Worm (Caenorhabditis elegans): ENCODE results near the gene Y42H9AR.4.

Gene Y42H9AR.4

DNA sequence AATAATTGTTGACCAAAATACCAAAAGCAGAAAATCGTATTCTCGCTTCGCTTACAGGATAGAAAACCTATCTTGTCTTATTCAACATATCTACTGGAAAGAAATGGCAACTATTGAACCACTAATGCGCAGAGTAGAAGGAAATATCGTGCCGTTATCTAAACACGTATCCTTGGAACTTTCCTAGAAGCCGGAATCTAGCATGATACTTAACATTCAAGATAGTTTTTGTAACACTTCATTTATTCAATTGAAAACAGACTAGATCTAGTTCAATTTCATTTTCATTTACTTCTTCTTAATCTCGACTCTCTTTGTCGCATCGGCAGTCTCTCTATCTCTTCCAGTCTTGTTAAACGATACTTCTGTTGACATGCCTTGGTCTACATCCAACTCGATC is 42.9 kb upstream of the Y42H9AR.4 start:
- TF ChIP-seq mep-1 (tag; optimal IDR thresholded peaks at IDR 0.05) (no peak), nhr-28 (tag; optimal IDR thresholded peaks at IDR 0.05) (no peak), unc-39 (tag; optimal IDR thresholded peaks at IDR 0.05) (no peak), ceh-83 (GFP tag; optimal IDR thresholded peaks at IDR 0.05) (no peak), nhr-76 (tag; optimal IDR thresholded peaks at IDR 0.05) (no peak), cnd-1 (tag; optimal IDR thresholded peaks at IDR 0.05) (no peak), nhr-2 (tag; optimal IDR thresholded peaks at IDR 0.05) (no peak), lin-13 (tag; optimal IDR thresholded peaks at IDR 0.05) (no peak), ham-2 (GFP tag; optimal IDR thresholded peaks at IDR 0.05) (no peak), drap-1 (GFP tag; optimal IDR thresholded peaks at IDR 0.05) (no peak)

DNA sequence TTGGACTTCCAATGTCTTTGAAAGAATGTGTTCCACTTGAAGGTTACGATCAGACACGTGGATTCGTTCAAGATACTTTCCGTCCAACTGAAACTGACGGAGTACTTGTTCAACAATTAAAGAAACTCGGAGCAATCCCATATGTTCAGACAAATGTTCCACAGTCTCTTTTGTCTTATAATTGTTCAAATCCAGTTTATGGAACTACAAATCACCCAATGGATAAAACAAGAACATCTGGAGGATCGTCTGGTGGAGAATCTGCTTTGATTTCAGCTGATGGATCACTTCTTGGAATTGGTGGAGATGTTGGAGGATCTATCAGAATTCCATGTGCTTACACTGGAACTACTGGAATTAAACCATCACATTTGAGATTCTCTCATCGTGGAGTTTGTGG is 41.1 kb upstream of the Y42H9AR.4 start:
- no peak for TF ChIP-seq sptf-1 (tag; optimal IDR thresholded peaks at IDR 0.05)
- TF ChIP-seq drap-1 (GFP tag; optimal IDR thresholded peaks at IDR 0.05), result no peak
- TF ChIP-seq unc-120 (tag; optimal IDR thresholded peaks at IDR 0.05; ENCODE audit: poor library complexity, severe bottlenecking), result no peak
- TF ChIP-seq ceh-83 (GFP tag; optimal IDR thresholded peaks at IDR 0.05), result no peak
- TF ChIP-seq tbx-8 (GFP tag; optimal IDR thresholded peaks at IDR 0.05), result no peak
- no peak for TF ChIP-seq mab-5 (tag; optimal IDR thresholded peaks at IDR 0.05)
- TF ChIP-seq ceh-43 (GFP tag; optimal IDR thresholded peaks at IDR 0.05), result no peak
- TF ChIP-seq unc-39 (tag; optimal IDR thresholded peaks at IDR 0.05), result no peak
- TF ChIP-seq lin-13 (tag; optimal IDR thresholded peaks at IDR 0.05), result no peak
- no peak for TF ChIP-seq hlh-1 (tag; optimal IDR thresholded peaks at IDR 0.05)
- no peak for TF ChIP-seq ces-1 (GFP tag; optimal IDR thresholded peaks at IDR 0.05)
- TF ChIP-seq lin-32 (GFP tag; optimal IDR thresholded peaks at IDR 0.05), result no peak
- no peak for TF ChIP-seq nhr-76 (tag; optimal IDR thresholded peaks at IDR 0.05)
- no peak for TF ChIP-seq mep-1 (tag; optimal IDR thresholded peaks at IDR 0.05)
- TF ChIP-seq pha-4 (tag; optimal IDR thresholded peaks at IDR 0.05), result no peak
- no peak for TF ChIP-seq sem-2 (GFP tag; optimal IDR thresholded peaks at IDR 0.05)
- TF ChIP-seq mls-2 (tag; optimal IDR thresholded peaks at IDR 0.05), result no peak
- no peak for TF ChIP-seq blmp-1 (tag; optimal IDR thresholded peaks at IDR 0.05)

DNA sequence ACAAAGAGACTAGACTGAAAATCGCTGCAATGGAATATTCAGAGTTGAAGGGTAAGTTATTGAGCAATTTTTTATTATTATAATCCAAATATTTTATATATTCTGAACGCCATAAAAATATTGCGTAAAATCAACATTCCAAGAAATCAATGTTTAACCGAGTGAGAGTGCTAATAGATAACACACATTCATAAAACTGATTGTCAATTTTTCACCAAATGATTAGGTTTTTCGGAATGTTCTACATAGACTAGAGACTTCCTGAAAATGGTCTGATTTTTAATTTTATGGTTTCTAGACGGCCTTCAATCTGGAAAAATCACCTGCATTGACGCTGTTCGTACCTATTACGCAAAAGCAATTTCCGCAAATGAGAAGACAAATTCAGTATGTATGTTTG is 40.7 kb upstream of the Y42H9AR.4 start:
- TF ChIP-seq drap-1 (GFP tag; optimal IDR thresholded peaks at IDR 0.05) (no peak), mls-2 (tag; optimal IDR thresholded peaks at IDR 0.05) (no peak), ceh-43 (GFP tag; optimal IDR thresholded peaks at IDR 0.05) (no peak), cnd-1 (tag; optimal IDR thresholded peaks at IDR 0.05) (no peak), unc-120 (tag; optimal IDR thresholded peaks at IDR 0.05; ENCODE audit: poor library complexity, severe bottlenecking) (no peak), snpc-4 (tag; optimal IDR thresholded peaks at IDR 0.05) (no peak)

DNA sequence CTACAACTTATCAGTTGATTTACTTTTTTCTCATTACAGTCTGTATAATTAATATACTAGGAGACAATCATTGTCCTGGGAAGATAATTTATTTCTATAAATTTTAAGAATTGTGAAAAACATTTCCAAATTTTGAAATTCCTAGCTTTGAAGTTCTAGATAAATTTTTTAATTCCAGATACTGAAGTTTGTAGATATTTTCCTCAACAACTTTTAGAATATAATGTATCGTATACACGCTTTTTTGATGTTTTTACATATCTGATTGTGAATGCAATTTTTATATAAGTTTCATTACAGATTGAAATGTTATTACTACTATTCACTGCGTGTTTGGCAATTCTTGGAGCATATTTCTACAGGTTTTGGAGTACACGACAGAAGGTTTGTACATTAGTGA is 40.1 kb upstream of the Y42H9AR.4 start, which contains the start of gene faah-2:
faah-2 (plus strand) TSS at position 301 of the 400 bp plus-strand sequence.
- no peak for TF ChIP-seq lsy-2 (tag; optimal IDR thresholded peaks at IDR 0.05)
- TF ChIP-seq mls-2 (tag; optimal IDR thresholded peaks at IDR 0.05), result no peak
- no peak for TF ChIP-seq lin-13 (tag; optimal IDR thresholded peaks at IDR 0.05)
- no peak for TF ChIP-seq pha-4 (tag; optimal IDR thresholded peaks at IDR 0.05)
- no peak for TF ChIP-seq unc-39 (tag; optimal IDR thresholded peaks at IDR 0.05)
- no peak for TF ChIP-seq nhr-12 (tag; optimal IDR thresholded peaks at IDR 0.05)
- no peak for TF ChIP-seq bed-3 (GFP tag; optimal IDR thresholded peaks at IDR 0.05)
- TF ChIP-seq drap-1 (GFP tag; optimal IDR thresholded peaks at IDR 0.05), result no peak
- no peak for TF ChIP-seq sptf-1 (tag; optimal IDR thresholded peaks at IDR 0.05)
- TF ChIP-seq ham-2 (GFP tag; optimal IDR thresholded peaks at IDR 0.05), result no peak
- no peak for TF ChIP-seq elt-3 (tag; optimal IDR thresholded peaks at IDR 0.05)
- no peak for TF ChIP-seq nhr-2 (tag; optimal IDR thresholded peaks at IDR 0.05)
- TF ChIP-seq snpc-4 (tag; optimal IDR thresholded peaks at IDR 0.05), result no peak
- TF ChIP-seq blmp-1 (tag; optimal IDR thresholded peaks at IDR 0.05), result no peak
- no peak for TF ChIP-seq lin-32 (GFP tag; optimal IDR thresholded peaks at IDR 0.05)
- no peak for TF ChIP-seq hlh-1 (tag; optimal IDR thresholded peaks at IDR 0.05)
- no peak for TF ChIP-seq elt-1 (tag; optimal IDR thresholded peaks at IDR 0.05; ENCODE audit: borderline replicate concordance, insufficient read depth)
- TF ChIP-seq cnd-1 (tag; optimal IDR thresholded peaks at IDR 0.05), result no peak
- no peak for TF ChIP-seq unc-62 (GFP tag; optimal IDR thresholded peaks at IDR 0.05)
- no peak for TF ChIP-seq sem-2 (GFP tag; optimal IDR thresholded peaks at IDR 0.05)

DNA sequence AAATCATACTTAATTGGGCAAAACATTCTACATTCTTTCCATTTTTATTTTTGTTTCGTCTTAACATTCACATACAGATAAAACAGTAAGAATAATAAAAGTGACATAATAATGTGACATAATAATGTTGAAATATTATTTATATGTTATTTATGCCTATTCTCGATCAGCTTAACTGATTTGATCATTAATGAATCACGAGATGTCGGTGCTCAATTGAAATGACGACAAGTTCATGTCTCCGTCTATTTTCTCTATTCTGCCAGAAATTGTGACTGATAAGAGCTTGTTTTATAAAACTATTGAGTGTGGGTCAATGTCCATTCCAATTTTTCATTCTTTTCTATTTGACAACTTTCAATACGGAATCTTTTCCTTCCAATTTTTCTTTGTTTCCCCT is 39.7 kb upstream of the Y42H9AR.4 start:
- no peak for TF ChIP-seq zip-8 (tag; optimal IDR thresholded peaks at IDR 0.05)
- no peak for TF ChIP-seq unc-62 (GFP tag; optimal IDR thresholded peaks at IDR 0.05)
- TF ChIP-seq mab-5 (tag; optimal IDR thresholded peaks at IDR 0.05), result no peak
- no peak for TF ChIP-seq flh-1 (GFP tag; optimal IDR thresholded peaks at IDR 0.05)
- no peak for TF ChIP-seq lsy-2 (tag; optimal IDR thresholded peaks at IDR 0.05)
- TF ChIP-seq nhr-76 (tag; optimal IDR thresholded peaks at IDR 0.05), result no peak
- TF ChIP-seq ces-1 (GFP tag; optimal IDR thresholded peaks at IDR 0.05), result no peak
- no peak for TF ChIP-seq pha-4 (tag; optimal IDR thresholded peaks at IDR 0.05)
- TF ChIP-seq nhr-12 (tag; optimal IDR thresholded peaks at IDR 0.05), result no peak
- no peak for TF ChIP-seq hlh-1 (tag; optimal IDR thresholded peaks at IDR 0.05)
- no peak for TF ChIP-seq sem-2 (GFP tag; optimal IDR thresholded peaks at IDR 0.05)
- TF ChIP-seq nhr-2 (tag; optimal IDR thresholded peaks at IDR 0.05), result no peak
- TF ChIP-seq elt-3 (tag; optimal IDR thresholded peaks at IDR 0.05), result no peak
